Worm (Caenorhabditis elegans): ENCODE data around the gene ZK131.11.

The ZK131.11 gene

ce11 chrII:13795160-13795559, 3.1 kb downstream of the ZK131.11 start:
- no peak for TF ChIP-seq pag-3 (tag; optimal IDR thresholded peaks at IDR 0.05; ENCODE audit: borderline replicate concordance)
- TF ChIP-seq fax-1 (tag; optimal IDR thresholded peaks at IDR 0.05): no peak
- TF ChIP-seq eyg-1 (tag; optimal IDR thresholded peaks at IDR 0.05): no peak
- no peak for TF ChIP-seq ztf-16 (tag; optimal IDR thresholded peaks at IDR 0.05)
- no peak for TF ChIP-seq ceh-9 (tag; optimal IDR thresholded peaks at IDR 0.05)
- no peak for TF ChIP-seq elt-4 (tag; optimal IDR thresholded peaks at IDR 0.05)
- no peak for TF ChIP-seq lim-6 (tag; optimal IDR thresholded peaks at IDR 0.05)
- TF ChIP-seq pax-1 (tag; optimal IDR thresholded peaks at IDR 0.05): no peak
- TF ChIP-seq fkh-10 (GFP tag; optimal IDR thresholded peaks at IDR 0.05): no peak
- no peak for TF ChIP-seq mec-3 (tag; optimal IDR thresholded peaks at IDR 0.05; ENCODE audit: borderline replicate concordance)
- TF ChIP-seq unc-3 (GFP tag; conservative IDR thresholded peaks at IDR 0.05): no peak
- no peak for TF ChIP-seq unc-3 (tag; optimal IDR thresholded peaks at IDR 0.05)
- TF ChIP-seq ceh-45 (GFP tag; IDR thresholded peaks at IDR 0.05): no peak
- no peak for TF ChIP-seq pha-4 (tag; optimal IDR thresholded peaks at IDR 0.05)
- TF ChIP-seq che-1 (tag; optimal IDR thresholded peaks at IDR 0.05): no peak
- TF ChIP-seq sox-2 (GFP tag; IDR thresholded peaks at IDR 0.05): no peak
- no peak for TF ChIP-seq unc-86 (tag; optimal IDR thresholded peaks at IDR 0.05)
- TF ChIP-seq elt-2 (tag; optimal IDR thresholded peaks at IDR 0.05): no peak
- no peak for TF ChIP-seq dmd-4 (tag; optimal IDR thresholded peaks at IDR 0.05; ENCODE audit: borderline replicate concordance)

DNA sequence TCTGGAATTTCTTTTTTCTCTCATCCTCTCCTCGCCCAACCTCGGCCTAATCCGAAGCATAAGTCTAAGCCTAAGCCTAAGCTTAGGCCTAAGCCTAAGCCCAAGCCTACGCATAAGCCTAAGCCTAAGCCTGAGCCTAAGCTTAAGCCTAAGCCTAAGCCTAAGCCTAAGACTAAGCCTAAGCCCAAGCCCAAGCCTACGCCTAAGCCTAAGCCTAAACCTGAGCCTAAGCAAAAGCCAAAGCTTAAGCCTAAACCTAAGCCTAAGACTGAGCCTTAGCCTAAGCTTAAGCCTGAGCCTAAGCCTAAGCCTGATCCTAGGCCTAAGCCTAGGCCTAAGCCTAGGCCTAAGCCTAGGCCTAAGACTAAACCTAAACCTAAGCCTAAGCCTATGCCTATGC, 4.3 kb downstream of the ZK131.11 start:
- TF ChIP-seq dve-1 (tag; optimal IDR thresholded peaks at IDR 0.05): peak; percentile 94
- TF ChIP-seq elt-2 (tag; optimal IDR thresholded peaks at IDR 0.05): no peak

ce11 chrII:13806269-13806668, 14.2 kb downstream of the ZK131.11 start:
- TF ChIP-seq hlh-8 (tag; optimal IDR thresholded peaks at IDR 0.05): no peak
- TF ChIP-seq dve-1 (tag; optimal IDR thresholded peaks at IDR 0.05): no peak
- TF ChIP-seq unc-3 (GFP tag; conservative IDR thresholded peaks at IDR 0.05): no peak
- TF ChIP-seq unc-3 (tag; optimal IDR thresholded peaks at IDR 0.05): no peak
- no peak for TF ChIP-seq lim-6 (tag; optimal IDR thresholded peaks at IDR 0.05)
- no peak for TF ChIP-seq odd-2 (tag; optimal IDR thresholded peaks at IDR 0.05)
- no peak for TF ChIP-seq hlh-13 (GFP tag; optimal IDR thresholded peaks at IDR 0.05)
- TF ChIP-seq ahr-1 (tag; optimal IDR thresholded peaks at IDR 0.05): no peak
- no peak for TF ChIP-seq hlh-15 (tag; optimal IDR thresholded peaks at IDR 0.05)
- no peak for TF ChIP-seq unc-42 (tag; optimal IDR thresholded peaks at IDR 0.05)
- TF ChIP-seq dmd-4 (tag; optimal IDR thresholded peaks at IDR 0.05; ENCODE audit: borderline replicate concordance): no peak
- TF ChIP-seq madf-2 (tag; optimal IDR thresholded peaks at IDR 0.05): no peak
- TF ChIP-seq pax-1 (tag; optimal IDR thresholded peaks at IDR 0.05): no peak
- no peak for TF ChIP-seq unc-86 (tag; optimal IDR thresholded peaks at IDR 0.05)
- TF ChIP-seq ceh-22 (tag; optimal IDR thresholded peaks at IDR 0.05): no peak
- TF ChIP-seq nfya-1 (tag; optimal IDR thresholded peaks at IDR 0.05): no peak

DNA sequence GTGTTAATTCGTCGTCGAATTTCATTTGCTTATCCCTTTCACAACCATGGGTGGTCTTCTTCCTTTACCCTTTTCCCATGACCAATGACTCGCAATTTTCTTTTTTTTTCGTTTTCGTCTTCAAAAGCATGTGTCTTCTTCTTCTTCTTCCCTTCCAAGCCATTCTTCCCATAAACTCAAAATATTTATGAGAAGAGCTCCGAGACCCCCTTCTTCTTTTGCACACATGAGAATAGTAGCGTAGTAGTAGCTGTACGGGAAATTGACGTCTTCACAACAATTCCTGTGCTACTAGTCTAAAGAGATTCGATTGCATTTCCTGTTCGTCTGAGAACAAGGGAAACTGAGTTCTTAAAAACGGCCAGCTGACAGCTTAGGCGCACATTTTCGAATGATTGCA, 20.3 kb downstream of the ZK131.11 start:
- TF ChIP-seq pros-1 (tag; optimal IDR thresholded peaks at IDR 0.05) (no peak), unc-42 (tag; optimal IDR thresholded peaks at IDR 0.05) (peak; percentile 58), ceh-19 (GFP tag; optimal IDR thresholded peaks at IDR 0.05) (no peak), che-1 (tag; optimal IDR thresholded peaks at IDR 0.05) (no peak), ceh-6 (GFP tag; optimal IDR thresholded peaks at IDR 0.05) (no peak)

ce11 chrII:13813413-13813812, 21.4 kb downstream of the ZK131.11 start:
- peak; percentile 81 for TF ChIP-seq unc-42 (tag; optimal IDR thresholded peaks at IDR 0.05)
- no peak for TF ChIP-seq ceh-19 (GFP tag; optimal IDR thresholded peaks at IDR 0.05)
- TF ChIP-seq ceh-48 (tag; optimal IDR thresholded peaks at IDR 0.05): no peak

DNA sequence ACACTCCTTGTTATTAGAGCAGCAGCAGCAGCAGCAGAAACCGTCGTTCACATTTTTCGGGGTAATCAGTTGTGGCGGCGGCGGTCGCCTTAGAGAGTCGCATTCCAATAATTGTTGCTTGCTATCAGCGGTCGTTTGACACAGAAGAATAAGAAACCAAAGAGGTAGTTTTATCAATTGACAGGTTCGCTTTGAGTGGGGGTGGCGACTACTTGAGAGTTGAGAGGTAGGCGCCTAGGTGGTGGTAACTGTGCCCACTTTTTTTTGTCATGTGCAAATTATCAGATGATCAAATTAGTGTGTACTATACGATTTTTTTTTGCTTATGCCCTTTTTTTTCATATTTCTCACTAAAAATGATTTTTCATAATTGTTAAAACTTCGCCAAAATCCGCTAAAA, 21.9 kb downstream of the ZK131.11 start:
- TF ChIP-seq ztf-16 (tag; optimal IDR thresholded peaks at IDR 0.05) (no peak), ceh-6 (GFP tag; optimal IDR thresholded peaks at IDR 0.05) (no peak), ceh-22 (tag; optimal IDR thresholded peaks at IDR 0.05) (no peak), pat-9 (tag; optimal IDR thresholded peaks at IDR 0.05) (no peak), hlh-13 (GFP tag; optimal IDR thresholded peaks at IDR 0.05) (no peak), zip-5 (tag; optimal IDR thresholded peaks at IDR 0.05) (no peak), ceh-2 (tag; optimal IDR thresholded peaks at IDR 0.05) (no peak), ceh-31 (tag; optimal IDR thresholded peaks at IDR 0.05) (no peak), mec-3 (tag; optimal IDR thresholded peaks at IDR 0.05; ENCODE audit: borderline replicate concordance) (no peak), unc-55 (GFP tag; optimal IDR thresholded peaks at IDR 0.05) (no peak), K09A11.1 (tag; optimal IDR thresholded peaks at IDR 0.05; ENCODE audit: insufficient read depth) (no peak), hlh-6 (tag; optimal IDR thresholded peaks at IDR 0.05) (no peak), F13H6.1 (tag; optimal IDR thresholded peaks at IDR 0.05) (no peak), rnt-1 (tag; optimal IDR thresholded peaks at IDR 0.05) (no peak), ama-1 (optimal IDR thresholded peaks at IDR 0.05) (no peak), eyg-1 (tag; optimal IDR thresholded peaks at IDR 0.05) (no peak)

Data from whole organism, late embryonic.